Worm (Caenorhabditis elegans) whole organism, young adult: ENCODE measurements around the gene ZK131.11.

ENCODE experiments used
- B0336.3 ChIP-seq: fragments of 200-800 bp; sonication (Bioruptor generic); IDR thresholded peaks from 2 replicates; pipeline ENCODE4 v1.3.6; 2022; ENCODE audit warnings: missing genetic modification characterization, missing compliant biosample characterization
- bed-2 ChIP-seq: fragments of 200-800 bp; sonication (Bioruptor generic); IDR thresholded peaks from 2 replicates; pipeline ENCODE4 v1.3.6; 2022; ENCODE audit warnings: missing genetic modification reagents, missing genetic modification characterization, missing compliant biosample characterization
- ceh-58 ChIP-seq: fragments of 200-800 bp; sonication (Bioruptor generic); IDR thresholded peaks from 2 replicates; pipeline ENCODE4 v1.3.6; 2022; ENCODE audit warnings: missing genetic modification characterization, missing compliant biosample characterization
- fkh-3 ChIP-seq: sonication (generic microtip); optimal IDR thresholded peaks from 2 replicates; lab custom pipeline; 2016; ENCODE audit warnings: mild to moderate bottlenecking, missing genetic modification characterization, missing compliant biosample characterization
- hlh-12 ChIP-seq: sonication (generic microtip); optimal IDR thresholded peaks from 2 replicates; lab custom pipeline; 2016; ENCODE audit warnings: missing genetic modification characterization, missing compliant biosample characterization
- snpc-4 ChIP-seq, 5 experiments: fragments of 150-350 bp in 1 of 5; sonication (generic microtip) in 4 of 5; optimal IDR thresholded peaks; 2 replicates each; lab custom pipeline; 2014 to 2018; ENCODE audit warnings: missing genetic modification characterization in 5 of 5, missing biosample characterization in 3 of 5, antibody characterized with exemption in 2 of 5, mild to moderate bottlenecking in 2 of 5, missing compliant biosample characterization in 2 of 5, missing genotype in 2 of 5, moderate library complexity in 2 of 5, missing genetic modification reagents in 1 of 5
- unc-130 ChIP-seq: sonication (generic microtip); optimal IDR thresholded peaks from 2 replicates; lab custom pipeline; 2016; ENCODE audit warnings: missing genetic modification reagents, missing genetic modification characterization, missing compliant biosample characterization
- unc-62 ChIP-seq: fragments of 150-350 bp; optimal IDR thresholded peaks from 2 replicates; lab custom pipeline; 2014; ENCODE audit warnings: missing biosample characterization, missing genetic modification reagents, missing genetic modification characterization

DNA sequence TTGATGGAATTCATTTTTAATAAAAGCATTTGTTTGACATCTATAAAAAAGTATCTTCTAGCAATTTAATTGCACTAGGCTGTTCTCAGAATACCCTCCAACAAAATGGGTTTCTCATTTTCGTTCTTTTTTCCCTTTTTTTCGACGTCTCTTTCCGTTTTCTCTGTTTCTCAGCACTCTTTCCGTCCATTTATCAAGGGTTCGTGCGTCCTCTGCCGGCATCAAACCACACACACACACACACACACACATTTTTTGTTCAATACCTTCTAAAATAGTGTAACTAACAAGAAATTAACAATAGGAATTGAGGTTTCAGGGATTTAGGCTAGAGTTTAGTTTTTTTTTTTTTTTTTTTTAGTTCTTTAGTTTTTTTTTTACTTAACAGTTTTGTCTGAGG lies 35.8 kb upstream of the ZK131.11 start:
- no peak for TF ChIP-seq unc-130 (GFP tag; lab: Kevin White, UChicago)
- TF ChIP-seq fkh-3 (tag; lab: Kevin White, UChicago), result no peak
- TF ChIP-seq snpc-4 (GFP tag; optimal IDR thresholded peaks at IDR 0.05; lab: Kevin White, UChicago), result no peak
- no peak for TF ChIP-seq snpc-4 (tag; optimal IDR thresholded peaks at IDR 0.05; lab: Kevin White, UChicago)
- TF ChIP-seq bed-2 (GFP tag; lab: Robert Waterston, UW), result no peak
- TF ChIP-seq unc-62 (GFP tag; lab: Kevin White, UChicago), result no peak
- no peak for TF ChIP-seq hlh-12 (tag; lab: Kevin White, UChicago)
- TF ChIP-seq ceh-58 (GFP tag; lab: Robert Waterston, UW), result no peak
- TF ChIP-seq B0336.3, result no peak
